Worm (Caenorhabditis elegans) whole organism, midembryonic: ENCODE measurements around the gene F49F1.14.

Source experiments
- flt-1 ChIP-seq: fragments of 200-800 bp; sonication (Bioruptor generic); IDR thresholded peaks from 2 replicates; pipeline ENCODE4 v1.3.6; 2022; ENCODE audit warnings: missing genetic modification characterization, missing compliant biosample characterization
- med-1 ChIP-seq: sonication (generic microtip); optimal IDR thresholded peaks from 2 replicates; lab custom pipeline; 2017; ENCODE audit warnings: missing genetic modification characterization, mild to moderate bottlenecking, missing compliant biosample characterization, antibody characterized with exemption, missing genetic modification reagents; ENCODE audit not compliant: insufficient read depth
- tab-1 ChIP-seq: fragments of 200-800 bp; sonication (Bioruptor generic); IDR thresholded peaks from 2 replicates; pipeline ENCODE4 v1.3.6; 2022; ENCODE audit warnings: missing genetic modification characterization, missing compliant biosample characterization
- ztf-23 ChIP-seq: fragments of 200-800 bp; sonication (Bioruptor generic); IDR thresholded peaks from 2 replicates; pipeline ENCODE4 v1.3.6; 2022; ENCODE audit warnings: missing genetic modification reagents, missing genetic modification characterization, missing compliant biosample characterization
- ztf-29 ChIP-seq: fragments of 200-800 bp; sonication (Bioruptor generic); IDR thresholded peaks from 2 replicates; pipeline ENCODE4 v1.3.6; 2022; ENCODE audit warnings: missing genetic modification reagents, missing genetic modification characterization, missing compliant biosample characterization

DNA sequence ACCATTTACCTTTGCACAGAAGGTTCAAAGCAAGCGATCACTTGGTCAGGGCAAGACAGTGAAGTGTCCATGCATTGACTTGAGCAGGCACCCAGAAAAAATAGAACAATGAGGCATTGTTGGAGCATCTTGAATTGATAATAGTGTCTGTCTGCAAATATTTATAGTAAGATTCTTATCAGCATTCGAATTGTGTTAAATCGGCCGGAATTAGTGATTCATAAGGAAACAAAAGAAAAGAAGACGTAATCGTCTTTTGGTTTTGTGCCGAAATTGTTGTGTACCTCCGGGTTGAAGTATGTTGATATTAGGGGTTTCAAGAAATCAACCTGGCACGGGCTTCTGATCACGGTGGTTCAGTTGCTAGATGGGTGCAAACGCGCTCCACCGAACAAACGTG lies 8.0 kb upstream of the F49F1.14 start, which contains the start of gene F49F1.5:
- TF ChIP-seq flt-1 (GFP tag; lab: Robert Waterston, UW) (no peak), ztf-29 (GFP tag; lab: Robert Waterston, UW) (no peak), tab-1 (GFP tag; lab: Robert Waterston, UW) (no peak), ztf-23 (no peak), med-1 (GFP tag; lab: Kevin White, UChicago) (no peak)
